Worm (Caenorhabditis elegans) whole organism, L4 larva: Measurements from ENCODE around the gene Y22D7AL.3.

ENCODE experiments used
- D1046.2 ChIP-seq: fragments of 200-800 bp; sonication (Bioruptor generic); IDR thresholded peaks from 2 replicates; pipeline ENCODE4 v1.3.6; 2022; ENCODE audit warnings: missing genetic modification characterization, missing compliant biosample characterization
- F26F4.8 ChIP-seq: fragments of 200-800 bp; sonication (Bioruptor generic); conservative IDR thresholded peaks from 2 replicates; pipeline ENCODE4 v1.3.6; 2022; ENCODE audit warnings: missing genetic modification characterization, missing compliant biosample characterization
- F37D6.2 ChIP-seq: sonication (generic microtip); optimal IDR thresholded peaks from 2 replicates; lab custom pipeline; 2016; ENCODE audit warnings: mild to moderate bottlenecking, missing genetic modification characterization, missing compliant biosample characterization
- F49E8.2 ChIP-seq: sonication (generic microtip); optimal IDR thresholded peaks from 2 replicates; lab custom pipeline; 2016; ENCODE audit warnings: missing compliant biosample characterization, mild to moderate bottlenecking, missing genetic modification characterization, borderline replicate concordance
- R02D3.7 ChIP-seq: fragments of 150-350 bp; sonication (generic microtip); optimal IDR thresholded peaks from 3 replicates; lab custom pipeline; 2014; ENCODE audit warnings: missing biosample characterization, missing genetic modification characterization
- T26A8.4 ChIP-seq: fragments of 200-800 bp; sonication (Bioruptor generic); IDR thresholded peaks from 2 replicates; pipeline ENCODE4 v1.3.6; 2022; ENCODE audit warnings: missing genetic modification characterization, missing compliant biosample characterization
- Y105C5A.15 ChIP-seq: fragments of 200-800 bp; sonication (Bioruptor generic); IDR thresholded peaks from 2 replicates; pipeline ENCODE4 v1.3.6; 2022; ENCODE audit warnings: missing genetic modification characterization, missing compliant biosample characterization
- Y48G9A.11 ChIP-seq: fragments of 200-800 bp; sonication (Bioruptor generic); IDR thresholded peaks from 2 replicates; pipeline ENCODE4 v1.3.6; 2022; ENCODE audit warnings: missing genetic modification reagents, missing genetic modification characterization, missing compliant biosample characterization
- Y5F2A.4 ChIP-seq: fragments of 200-800 bp; sonication (Bioruptor generic); optimal IDR thresholded peaks from 2 replicates; lab custom pipeline; 2018; ENCODE audit warnings: mild to moderate bottlenecking, missing genetic modification characterization, missing compliant biosample characterization
- ZK337.2 ChIP-seq: fragments of 200-800 bp; sonication (Bioruptor generic); IDR thresholded peaks from 2 replicates; pipeline ENCODE4 v1.3.6; 2022; ENCODE audit warnings: missing genetic modification reagents, missing genetic modification characterization, missing compliant biosample characterization
- aly-2 ChIP-seq: sonication (generic microtip); optimal IDR thresholded peaks from 2 replicates; lab custom pipeline; 2018; ENCODE audit warnings: missing biosample characterization, missing genetic modification characterization
- ama-1 ChIP-seq: fragments of 150-350 bp; optimal IDR thresholded peaks from 2 replicates; lab custom pipeline; 2014; ENCODE audit warnings: inconsistent platforms, mixed read lengths
- arid-1 ChIP-seq: fragments of 200-800 bp; sonication (Bioruptor generic); conservative IDR thresholded peaks from 2 replicates; pipeline ENCODE4 v1.3.6; 2022; ENCODE audit warnings: missing genetic modification reagents, missing genetic modification characterization, missing compliant biosample characterization
- ceh-20 ChIP-seq: fragments of 200-800 bp; sonication (Bioruptor generic); IDR thresholded peaks from 2 replicates; pipeline ENCODE4 v1.3.6; 2022; ENCODE audit warnings: missing genetic modification reagents, missing genetic modification characterization, missing compliant biosample characterization
- ceh-82 ChIP-seq: sonication (generic microtip); optimal IDR thresholded peaks from 2 replicates; lab custom pipeline; 2017; ENCODE audit warnings: missing biosample characterization, missing genetic modification characterization
- ces-1 ChIP-seq: fragments of 150-350 bp; sonication (generic microtip); optimal IDR thresholded peaks from 4 replicates; lab custom pipeline; 2014; ENCODE audit warnings: missing biosample characterization, missing genetic modification reagents, missing genetic modification characterization
- daf-8 ChIP-seq: fragments of 200-800 bp; sonication (Bioruptor generic); IDR thresholded peaks from 2 replicates; pipeline ENCODE4 v1.3.6; 2022; ENCODE audit warnings: missing genetic modification characterization, missing compliant biosample characterization
- dpl-1 ChIP-seq: fragments of 150-350 bp; optimal IDR thresholded peaks from 2 replicates; lab custom pipeline; 2014; ENCODE audit warnings: missing biosample characterization, missing genetic modification reagents, missing genetic modification characterization
- duxl-1 ChIP-seq: sonication (generic microtip); optimal IDR thresholded peaks from 2 replicates; lab custom pipeline; 2016; ENCODE audit warnings: mild to moderate bottlenecking, missing genetic modification characterization, moderate library complexity, missing compliant biosample characterization; ENCODE audit not compliant: poor library complexity
- fos-1 ChIP-seq: fragments of 150-350 bp; optimal IDR thresholded peaks from 2 replicates; lab custom pipeline; 2014; ENCODE audit warnings: missing biosample characterization, missing genetic modification characterization
- hlh-11 ChIP-seq: fragments of 200-800 bp; sonication (Bioruptor generic); optimal IDR thresholded peaks from 2 replicates; lab custom pipeline; 2018; ENCODE audit warnings: mild to moderate bottlenecking, missing genetic modification characterization, missing compliant biosample characterization
- hlh-30 ChIP-seq: sonication (generic microtip); optimal IDR thresholded peaks from 2 replicates; lab custom pipeline; 2017; ENCODE audit warnings: antibody characterized with exemption, mild to moderate bottlenecking, missing genetic modification characterization, missing compliant biosample characterization; ENCODE audit not compliant: insufficient read depth
- hmg-1.1 ChIP-seq: fragments of 200-800 bp; sonication (Bioruptor generic); IDR thresholded peaks from 2 replicates; pipeline ENCODE4 v1.3.6; 2022; ENCODE audit warnings: missing genetic modification reagents, missing genetic modification characterization, missing compliant biosample characterization
- lin-1 ChIP-seq: fragments of 200-800 bp; sonication (Bioruptor generic); IDR thresholded peaks from 2 replicates; pipeline ENCODE4 v1.3.6; 2022; ENCODE audit warnings: missing genetic modification reagents, missing genetic modification characterization, missing compliant biosample characterization
- lin-29 ChIP-seq: fragments of 200-800 bp; sonication (Bioruptor generic); IDR thresholded peaks from 2 replicates; pipeline ENCODE4 v1.3.6; 2022; ENCODE audit warnings: missing genetic modification reagents, missing genetic modification characterization, missing compliant biosample characterization
- lin-38 ChIP-seq: fragments of 200-800 bp; sonication (Bioruptor generic); IDR thresholded peaks from 2 replicates; pipeline ENCODE4 v1.3.6; 2022; ENCODE audit warnings: missing genetic modification reagents, missing genetic modification characterization, missing compliant biosample characterization
- madf-5 ChIP-seq, 2 experiments: fragments of 200-800 bp; sonication (Bioruptor generic); IDR thresholded peaks; 2 replicates each; pipeline ENCODE4 v1.3.6; 2022; ENCODE audit warnings: missing compliant biosample characterization in 2 of 2, missing genetic modification characterization in 2 of 2
- mdl-1 ChIP-seq, 2 experiments: fragments of 150-350 bp in 1 of 2; sonication (generic microtip) in 1 of 2; optimal IDR thresholded peaks; 2 replicates each; lab custom pipeline; 2014 to 2017; ENCODE audit warnings: missing biosample characterization in 2 of 2, missing genetic modification characterization in 2 of 2
- mep-1 ChIP-seq: fragments of 150-350 bp; sonication (generic microtip); optimal IDR thresholded peaks from 3 replicates; lab custom pipeline; 2014; ENCODE audit warnings: missing biosample characterization, missing genetic modification characterization
- mes-2 ChIP-seq: sonication (generic microtip); optimal IDR thresholded peaks from 2 replicates; lab custom pipeline; 2016; ENCODE audit warnings: missing genotype, mild to moderate bottlenecking, missing genetic modification characterization, missing compliant biosample characterization; ENCODE audit not compliant: poor library complexity, severe bottlenecking
- mxl-2 ChIP-seq: fragments of 200-800 bp; sonication (Bioruptor generic); conservative IDR thresholded peaks from 2 replicates; pipeline ENCODE4 v1.3.6; 2022; ENCODE audit warnings: missing genetic modification reagents, missing genetic modification characterization, missing compliant biosample characterization
- nhr-102 ChIP-seq: sonication (generic microtip); optimal IDR thresholded peaks from 2 replicates; lab custom pipeline; 2016; ENCODE audit warnings: mild to moderate bottlenecking, missing genetic modification characterization, moderate library complexity, missing compliant biosample characterization
- nhr-11 ChIP-seq: fragments of 150-350 bp; optimal IDR thresholded peaks from 2 replicates; lab custom pipeline; 2014; ENCODE audit warnings: missing biosample characterization, missing genetic modification characterization
- nhr-237 ChIP-seq: sonication (generic microtip); optimal IDR thresholded peaks from 2 replicates; lab custom pipeline; 2017; ENCODE audit warnings: missing biosample characterization, missing genetic modification characterization
- nhr-28 ChIP-seq: fragments of 150-350 bp; optimal IDR thresholded peaks from 2 replicates; lab custom pipeline; 2014; ENCODE audit warnings: missing biosample characterization, missing genetic modification characterization
- nhr-41 ChIP-seq: fragments of 200-800 bp; sonication (Bioruptor generic); IDR thresholded peaks from 2 replicates; pipeline ENCODE4 v1.3.6; 2022; ENCODE audit warnings: missing genetic modification reagents, missing genetic modification characterization, missing compliant biosample characterization
- nhr-48 ChIP-seq: sonication (generic microtip); optimal IDR thresholded peaks from 2 replicates; lab custom pipeline; 2016; ENCODE audit warnings: mild to moderate bottlenecking, missing genetic modification characterization, missing compliant biosample characterization
- nhr-77 ChIP-seq: fragments of 150-350 bp; optimal IDR thresholded peaks from 2 replicates; lab custom pipeline; 2014; ENCODE audit warnings: missing biosample characterization, missing genetic modification characterization
- pha-4 ChIP-seq, 2 experiments: fragments of 150-350 bp in 1 of 2; fragments of 200-800 bp in 1 of 2; sonication (Bioruptor generic) in 1 of 2; IDR thresholded peaks in 1 of 2; optimal IDR thresholded peaks in 1 of 2; 2 replicates each; pipeline versions ENCODE4 v1.3.6 to Lab custom; 2014 to 2022; ENCODE audit warnings: missing genetic modification characterization in 2 of 2, missing genetic modification reagents in 2 of 2, missing biosample characterization in 1 of 2, missing compliant biosample characterization in 1 of 2
- rbr-2 ChIP-seq: sonication (generic microtip); optimal IDR thresholded peaks from 2 replicates; lab custom pipeline; 2016; ENCODE audit warnings: missing genotype, missing genetic modification characterization, missing compliant biosample characterization
- saeg-2 ChIP-seq: fragments of 200-800 bp; sonication (Bioruptor generic); IDR thresholded peaks from 2 replicates; pipeline ENCODE4 v1.3.6; 2022; ENCODE audit warnings: missing genetic modification reagents, missing genetic modification characterization, missing compliant biosample characterization
- sdz-12 ChIP-seq: fragments of 200-800 bp; sonication (Bioruptor generic); optimal IDR thresholded peaks from 2 replicates; lab custom pipeline; 2018; ENCODE audit warnings: mild to moderate bottlenecking, missing genetic modification characterization, missing compliant biosample characterization
- skn-1 ChIP-seq: fragments of 150-350 bp; optimal IDR thresholded peaks from 2 replicates; lab custom pipeline; 2014; ENCODE audit warnings: missing biosample characterization, missing genetic modification characterization
- spr-3 ChIP-seq: fragments of 200-800 bp; sonication (Bioruptor generic); optimal IDR thresholded peaks from 2 replicates; lab custom pipeline; 2018; ENCODE audit warnings: mild to moderate bottlenecking, missing genetic modification characterization, missing compliant biosample characterization
- unc-62 ChIP-seq, 3 experiments: fragments of 150-350 bp in 1 of 3; sonication (generic microtip); optimal IDR thresholded peaks in 2 of 3; peaks in 1 of 3; 1 replicate in 1 of 3; 2 replicates in 2 of 3; lab custom pipeline; 2014 to 2017; ENCODE audit warnings: missing biosample characterization in 3 of 3, missing genetic modification characterization in 3 of 3, missing genetic modification reagents in 3 of 3, missing genotype in 1 of 3
- zfp-2 ChIP-seq: sonication (generic microtip); optimal IDR thresholded peaks from 2 replicates; lab custom pipeline; 2016; ENCODE audit warnings: mild to moderate bottlenecking, missing genetic modification characterization, missing compliant biosample characterization
- zfp-3 ChIP-seq: fragments of 200-800 bp; sonication (Bioruptor generic); conservative IDR thresholded peaks from 2 replicates; pipeline ENCODE4 v1.3.6; 2022; ENCODE audit warnings: missing genetic modification reagents, missing genetic modification characterization, missing compliant biosample characterization
- ztf-11 ChIP-seq: fragments of 150-350 bp; optimal IDR thresholded peaks from 2 replicates; lab custom pipeline; 2014; ENCODE audit warnings: missing biosample characterization, missing genetic modification characterization
- ztf-7 ChIP-seq: fragments of 150-350 bp; optimal IDR thresholded peaks from 2 replicates; lab custom pipeline; 2014; ENCODE audit warnings: missing biosample characterization, missing genetic modification characterization

Gene Y22D7AL.3

DNA sequence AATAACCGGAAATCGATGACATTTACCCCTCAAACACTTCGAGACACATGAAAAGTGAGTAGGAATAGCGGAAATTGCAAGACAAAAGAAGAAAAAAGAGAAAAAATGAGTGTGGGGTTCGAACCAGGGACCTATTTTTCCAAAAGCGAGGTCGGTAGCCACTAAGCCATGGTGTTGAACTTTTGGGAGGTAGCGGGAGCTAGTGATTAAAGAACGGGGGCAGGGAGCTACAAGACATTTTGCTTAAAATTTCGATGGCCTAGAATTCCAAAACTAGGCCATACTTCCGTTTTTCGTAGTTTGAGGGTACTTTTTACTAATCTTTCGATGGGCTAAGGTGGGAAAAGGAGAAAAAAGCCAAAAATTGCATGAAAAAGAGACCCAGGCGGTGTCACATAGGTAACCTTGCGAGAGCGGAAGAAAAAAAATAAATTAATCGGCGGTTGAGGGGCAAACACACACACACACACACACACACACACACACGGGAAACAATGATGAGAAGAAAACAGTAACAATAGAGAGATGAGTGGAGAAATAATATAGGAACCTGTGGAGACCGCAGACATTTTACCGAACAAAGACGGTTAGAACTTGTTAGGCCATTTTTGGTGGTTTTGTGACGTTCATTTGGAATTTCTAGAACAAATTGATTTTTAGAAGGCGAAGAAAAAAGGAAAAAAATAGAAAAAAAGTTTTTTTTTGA lies 39.6 kb upstream of the Y22D7AL.3 start (continued):
- TF ChIP-seq ama-1 (lab: Kevin White, UChicago): no peak
- peak; percentile 46 for TF ChIP-seq mep-1
- TF ChIP-seq dpl-1 (GFP tag; lab: Kevin White, UChicago): no peak
- TF ChIP-seq ztf-7 (tag; lab: Kevin White, UChicago): no peak
- TF ChIP-seq Y105C5A.15: peak; percentile 95
- no peak for TF ChIP-seq F49E8.2 (tag; lab: Kevin White, UChicago)
- peak; percentile 67 for TF ChIP-seq T26A8.4 (GFP tag; lab: Robert Waterston, UW)
- TF ChIP-seq mdl-1 (tag; optimal IDR thresholded peaks at IDR 0.05; lab: Kevin White, UChicago): no peak
- TF ChIP-seq hmg-1.1 (GFP tag; lab: Robert Waterston, UW): peak; percentile 74
- peak; percentile 62 for TF ChIP-seq spr-3 (GFP tag; lab: Kevin White, UChicago)
- no peak for TF ChIP-seq skn-1 (tag; lab: Kevin White, UChicago)
- TF ChIP-seq ZK337.2: peak; percentile 88
- 0 out of 2 replicates have a peak, but pooled peaks have one; percentile 66 for TF ChIP-seq lin-1 (GFP tag; lab: Robert Waterston, UW)
- TF ChIP-seq nhr-11 (tag; lab: Kevin White, UChicago): no peak
- TF ChIP-seq nhr-77 (tag; lab: Kevin White, UChicago): no peak
- peak; percentile 93 for TF ChIP-seq pha-4 (GFP tag; IDR thresholded peaks at IDR 0.05; lab: Robert Waterston, UW)
- no peak for TF ChIP-seq pha-4 (tag; optimal IDR thresholded peaks at IDR 0.05; lab: Kevin White, UChicago)
- no peak for TF ChIP-seq ztf-11 (tag; lab: Kevin White, UChicago)
- peak; percentile 35 for TF ChIP-seq rbr-2 (tag; lab: Kevin White, UChicago)
- TF ChIP-seq F26F4.8 (GFP tag; lab: Robert Waterston, UW): peak; percentile 94
- TF ChIP-seq F37D6.2 (tag; lab: Kevin White, UChicago): no peak
- TF ChIP-seq aly-2 (tag; lab: Kevin White, UChicago): no peak
- TF ChIP-seq D1046.2 (GFP tag; lab: Robert Waterston, UW): peak; percentile 78
- TF ChIP-seq saeg-2: no peak
- peak; percentile 61 for TF ChIP-seq nhr-41 (GFP tag; lab: Robert Waterston, UW)
- TF ChIP-seq Y5F2A.4 (GFP tag; lab: Kevin White, UChicago): peak; percentile 68
- peak; percentile 80 for TF ChIP-seq lin-38 (GFP tag; lab: Robert Waterston, UW)
- TF ChIP-seq R02D3.7 (tag; lab: Kevin White, UChicago): no peak
- peak; percentile 88 for TF ChIP-seq Y48G9A.11 (GFP tag; lab: Robert Waterston, UW)
- TF ChIP-seq unc-62 (GFP tag; optimal IDR thresholded peaks at IDR 0.05 in 1 of 2; lab: Kevin White, UChicago): peak in 1 of 2 experiments; percentile 79
- no peak for TF ChIP-seq unc-62 (tag; optimal IDR thresholded peaks at IDR 0.05; lab: Kevin White, UChicago)
- peak; percentile 78 for TF ChIP-seq arid-1 (GFP tag; lab: Robert Waterston, UW)
- TF ChIP-seq ceh-20 (GFP tag; lab: Robert Waterston, UW): peak; percentile 75
- peak; percentile 48 for TF ChIP-seq hlh-11 (tag; lab: Kevin White, UChicago)
- no peak for TF ChIP-seq ceh-82
- TF ChIP-seq lin-29 (GFP tag; lab: Robert Waterston, UW): 0 out of 2 replicates have a peak, but pooled peaks have one; percentile 47
- peak; percentile 88 to 94 for TF ChIP-seq madf-5 (GFP tag; IDR thresholded peaks at IDR 0.05; lab: Robert Waterston, UW)
- TF ChIP-seq zfp-3 (GFP tag; lab: Robert Waterston, UW): no peak
- TF ChIP-seq hlh-30 (tag; lab: Kevin White, UChicago): no peak
- TF ChIP-seq fos-1: no peak
- peak; percentile 84 for TF ChIP-seq sdz-12 (GFP tag; lab: Kevin White, UChicago)
- TF ChIP-seq mxl-2: no peak
- TF ChIP-seq ces-1 (GFP tag; lab: Kevin White, UChicago): no peak
- TF ChIP-seq mes-2: peak; percentile 85
- no peak for TF ChIP-seq zfp-2
- TF ChIP-seq nhr-28 (tag; lab: Kevin White, UChicago): peak; percentile 53
- peak; percentile 76 for TF ChIP-seq duxl-1
- TF ChIP-seq nhr-237 (tag; lab: Kevin White, UChicago): no peak
- TF ChIP-seq nhr-102 (tag; lab: Kevin White, UChicago): no peak
- TF ChIP-seq daf-8 (GFP tag; lab: Robert Waterston, UW): 0 out of 2 replicates have a peak, but pooled peaks have one; percentile 84
- peak; percentile 21 for TF ChIP-seq nhr-48 (tag; lab: Kevin White, UChicago)
